Worm (Caenorhabditis elegans) whole organism, L4 larva: ENCODE measurements around the gene W07A12.8.

ENCODE experiments used
- R02D3.7 ChIP-seq: fragments of 150-350 bp; sonication (generic microtip); optimal IDR thresholded peaks from 3 replicates; lab custom pipeline; 2014; ENCODE audit warnings: missing biosample characterization, missing genetic modification characterization
- ama-1 ChIP-seq: fragments of 150-350 bp; optimal IDR thresholded peaks from 2 replicates; lab custom pipeline; 2014; ENCODE audit warnings: inconsistent platforms, mixed read lengths
- ceh-28 ChIP-seq: fragments of 150-350 bp; optimal IDR thresholded peaks from 2 replicates; lab custom pipeline; 2014; ENCODE audit warnings: missing biosample characterization, missing genetic modification reagents, missing genetic modification characterization
- gei-8 ChIP-seq: fragments of 200-800 bp; sonication (Bioruptor generic); optimal IDR thresholded peaks from 2 replicates; lab custom pipeline; 2018; ENCODE audit warnings: mild to moderate bottlenecking, missing genetic modification characterization, missing compliant biosample characterization
- lir-3 ChIP-seq: sonication (generic microtip); optimal IDR thresholded peaks from 2 replicates; lab custom pipeline; 2016; ENCODE audit warnings: mild to moderate bottlenecking, missing genetic modification characterization, missing compliant biosample characterization
- lsy-2 ChIP-seq, 2 experiments: fragments of 150-350 bp in 1 of 2; sonication (generic microtip) in 1 of 2; optimal IDR thresholded peaks; 2 replicates each; lab custom pipeline; 2014 to 2017; ENCODE audit warnings: missing biosample characterization in 2 of 2, missing genetic modification characterization in 2 of 2
- nhr-76 ChIP-seq: fragments of 150-350 bp; optimal IDR thresholded peaks from 2 replicates; lab custom pipeline; 2014; ENCODE audit warnings: missing biosample characterization, missing genetic modification characterization
- pha-4 ChIP-seq, 2 experiments: fragments of 150-350 bp in 1 of 2; fragments of 200-800 bp in 1 of 2; sonication (Bioruptor generic) in 1 of 2; IDR thresholded peaks in 1 of 2; optimal IDR thresholded peaks in 1 of 2; 2 replicates each; pipeline versions ENCODE4 v1.3.6 to Lab custom; 2014 to 2022; ENCODE audit warnings: missing genetic modification characterization in 2 of 2, missing genetic modification reagents in 2 of 2, missing biosample characterization in 1 of 2, missing compliant biosample characterization in 1 of 2
- pqm-1 ChIP-seq: sonication (generic microtip); optimal IDR thresholded peaks from 2 replicates; lab custom pipeline; 2017; ENCODE audit warnings: missing biosample characterization, missing genetic modification characterization
- set-16 ChIP-seq: fragments of 200-800 bp; sonication (Bioruptor generic); IDR thresholded peaks from 2 replicates; pipeline ENCODE4 v1.3.6; 2022; ENCODE audit warnings: missing genetic modification reagents, missing genetic modification characterization, missing compliant biosample characterization
- unc-62 ChIP-seq, 3 experiments: fragments of 150-350 bp in 1 of 3; sonication (generic microtip); optimal IDR thresholded peaks in 2 of 3; peaks in 1 of 3; 1 replicate in 1 of 3; 2 replicates in 2 of 3; lab custom pipeline; 2014 to 2017; ENCODE audit warnings: missing biosample characterization in 3 of 3, missing genetic modification characterization in 3 of 3, missing genetic modification reagents in 3 of 3, missing genotype in 1 of 3

- peak; percentile 38 for TF ChIP-seq nhr-76 (tag; lab: Kevin White, UChicago)
- no peak for TF ChIP-seq lir-3 (tag; lab: Kevin White, UChicago)
- TF ChIP-seq lsy-2 (tag; optimal IDR thresholded peaks at IDR 0.05; lab: Kevin White, UChicago): peak; percentile 44 to 68
- no peak for TF ChIP-seq R02D3.7 (tag; lab: Kevin White, UChicago)
- TF ChIP-seq gei-8: no peak
- TF ChIP-seq pha-4 (GFP tag; IDR thresholded peaks at IDR 0.05; lab: Robert Waterston, UW): no peak
- TF ChIP-seq pha-4 (tag; optimal IDR thresholded peaks at IDR 0.05; lab: Kevin White, UChicago): no peak
- peak in 1 of 2 experiments; percentile 45 for TF ChIP-seq unc-62 (GFP tag; optimal IDR thresholded peaks at IDR 0.05 in 1 of 2; lab: Kevin White, UChicago)
- TF ChIP-seq unc-62 (tag; optimal IDR thresholded peaks at IDR 0.05; lab: Kevin White, UChicago): no peak
- no peak for TF ChIP-seq ceh-28 (tag; lab: Kevin White, UChicago)
- peak; percentile 70 for TF ChIP-seq ama-1 (lab: Kevin White, UChicago)
- peak; percentile 82 for TF ChIP-seq pqm-1 (tag; lab: Kevin White, UChicago)
- no peak for TF ChIP-seq set-16 (GFP tag; lab: Robert Waterston, UW)
These were observed 37.5 kb downstream of the W07A12.8 start for ce11 chrII:9128132-9128531.
